Fruit fly (Drosophila melanogaster) S2 (cell line): ENCODE results near the gene Cp15.

Experiments used
- CG8478 ChIP-seq: fragments of >200 bp; optimal IDR thresholded peaks from 2 replicates; lab custom pipeline; 2018
- CTCF ChIP-seq, 2 experiments: fragments of >200 bp; optimal IDR thresholded peaks; 2 replicates each; lab custom pipeline; 2018

- no peak for TF ChIP-seq CTCF (optimal IDR thresholded peaks at IDR 0.05; lab: Kevin White, UChicago)
- TF ChIP-seq CG8478 (lab: Kevin White, UChicago), result no peak
Observed at dm6 chr3L:8765493-8765892, 37.2 kb downstream of the Cp15 start.
